Worm (Caenorhabditis elegans) whole organism, young adult: Measurements from ENCODE around the gene F13A2.4.

ENCODE experiments used
- B0035.1 ChIP-seq: sonication (generic microtip); optimal IDR thresholded peaks from 2 replicates; lab custom pipeline; 2016; ENCODE audit warnings: missing genetic modification characterization, mild to moderate bottlenecking, missing compliant biosample characterization, missing genotype, missing genetic modification reagents
- B0336.3 ChIP-seq: fragments of 200-800 bp; sonication (Bioruptor generic); IDR thresholded peaks from 2 replicates; pipeline ENCODE4 v1.3.6; 2022; ENCODE audit warnings: missing genetic modification characterization, missing compliant biosample characterization
- D2030.7 ChIP-seq: fragments of 200-800 bp; sonication (Bioruptor generic); IDR thresholded peaks from 2 replicates; pipeline ENCODE4 v1.3.6; 2022; ENCODE audit warnings: missing genetic modification reagents, missing genetic modification characterization, missing compliant biosample characterization
- F22D6.2 ChIP-seq: sonication (generic microtip); optimal IDR thresholded peaks from 2 replicates; lab custom pipeline; 2016; ENCODE audit warnings: mild to moderate bottlenecking, missing genetic modification characterization, missing compliant biosample characterization
- F33H1.4 ChIP-seq: fragments of 200-800 bp; sonication (Bioruptor generic); IDR thresholded peaks from 2 replicates; pipeline ENCODE4 v1.3.6; 2022; ENCODE audit warnings: missing genetic modification reagents, missing genetic modification characterization, missing compliant biosample characterization
- F49E8.2 ChIP-seq: sonication (generic microtip); optimal IDR thresholded peaks from 3 replicates; lab custom pipeline; 2017; ENCODE audit warnings: missing genetic modification characterization, mild to moderate bottlenecking, missing compliant biosample characterization, antibody characterized with exemption, moderate library complexity; ENCODE audit not compliant: insufficient read depth
- F55B11.4 ChIP-seq: sonication (generic microtip); optimal IDR thresholded peaks from 2 replicates; lab custom pipeline; 2016; ENCODE audit warnings: missing compliant biosample characterization, missing genetic modification characterization, borderline replicate concordance; ENCODE audit not compliant: insufficient read depth
- Y67H2A.10 ChIP-seq: fragments of 200-800 bp; sonication (Bioruptor generic); conservative IDR thresholded peaks from 2 replicates; pipeline ENCODE4 v1.3.6; 2022; ENCODE audit warnings: missing genetic modification reagents, missing genetic modification characterization, missing compliant biosample characterization
- Y79H2A.3 ChIP-seq: fragments of 200-800 bp; sonication (Bioruptor generic); conservative IDR thresholded peaks from 2 replicates; pipeline ENCODE4 v1.3.6; 2022; ENCODE audit warnings: missing genetic modification reagents, missing genetic modification characterization, missing compliant biosample characterization
- ama-1 ChIP-seq, 3 experiments: fragments of 150-350 bp in 1 of 3; sonication (generic microtip) in 2 of 3; optimal IDR thresholded peaks; 2 replicates each; lab custom pipeline; 2014 to 2018; ENCODE audit warnings: missing biosample characterization in 2 of 3, missing genetic modification characterization in 2 of 3, missing genetic modification reagents in 2 of 3
- aptf-3 ChIP-seq: fragments of 200-800 bp; sonication (Bioruptor generic); IDR thresholded peaks from 2 replicates; pipeline ENCODE4 v1.3.6; 2022; ENCODE audit warnings: missing genetic modification characterization, missing compliant biosample characterization
- athp-1 ChIP-seq: sonication (generic microtip); optimal IDR thresholded peaks from 2 replicates; lab custom pipeline; 2017; ENCODE audit warnings: mild to moderate bottlenecking, missing genetic modification characterization, missing compliant biosample characterization
- cebp-1 ChIP-seq, 2 experiments: fragments of 200-800 bp in 1 of 2; sonication (Bioruptor generic) in 1 of 2; sonication (generic microtip) in 1 of 2; IDR thresholded peaks in 1 of 2; optimal IDR thresholded peaks in 1 of 2; 2 replicates each; pipeline versions ENCODE4 v1.3.6 to Lab custom; 2017 to 2022; ENCODE audit warnings: missing compliant biosample characterization in 2 of 2, missing genetic modification characterization in 2 of 2, mild to moderate bottlenecking in 1 of 2, missing genetic modification reagents in 1 of 2, moderate library complexity in 1 of 2
- cebp-2 ChIP-seq: fragments of 200-800 bp; sonication (Bioruptor generic); IDR thresholded peaks from 2 replicates; pipeline ENCODE4 v1.3.6; 2022; ENCODE audit warnings: missing genetic modification characterization, missing compliant biosample characterization
- ceh-100 ChIP-seq: fragments of 200-800 bp; sonication (Bioruptor generic); IDR thresholded peaks from 2 replicates; pipeline ENCODE4 v1.3.6; 2022; ENCODE audit warnings: missing genetic modification reagents, missing genetic modification characterization, missing compliant biosample characterization
- chd-7 ChIP-seq: sonication (generic microtip); optimal IDR thresholded peaks from 2 replicates; lab custom pipeline; 2016; ENCODE audit warnings: mild to moderate bottlenecking, missing genetic modification characterization, moderate library complexity, missing compliant biosample characterization
- die-1 ChIP-seq: sonication (generic microtip); optimal IDR thresholded peaks from 2 replicates; lab custom pipeline; 2016; ENCODE audit warnings: missing genotype, mild to moderate bottlenecking, missing genetic modification characterization, missing compliant biosample characterization
- egl-18 ChIP-seq: fragments of 200-800 bp; sonication (Bioruptor generic); IDR thresholded peaks from 2 replicates; pipeline ENCODE4 v1.3.6; 2022; ENCODE audit warnings: missing genetic modification reagents, missing genetic modification characterization, missing compliant biosample characterization
- ekl-4 ChIP-seq: fragments of 200-800 bp; sonication (Bioruptor generic); IDR thresholded peaks from 2 replicates; pipeline ENCODE4 v1.3.6; 2022; ENCODE audit warnings: missing genetic modification reagents, missing genetic modification characterization, missing compliant biosample characterization
- hrde-1 ChIP-seq: sonication (generic microtip); optimal IDR thresholded peaks from 2 replicates; lab custom pipeline; 2016; ENCODE audit warnings: missing genetic modification characterization, mild to moderate bottlenecking, missing compliant biosample characterization, moderate library complexity, missing genotype, missing genetic modification reagents, borderline replicate concordance
- lin-26 ChIP-seq: fragments of 200-800 bp; sonication (Bioruptor generic); IDR thresholded peaks from 2 replicates; pipeline ENCODE4 v1.3.6; 2022; ENCODE audit warnings: missing genetic modification reagents, missing genetic modification characterization, missing compliant biosample characterization
- lir-1 ChIP-seq: fragments of 200-800 bp; sonication (Bioruptor generic); conservative IDR thresholded peaks from 2 replicates; pipeline ENCODE4 v1.3.6; 2022; ENCODE audit warnings: missing genetic modification reagents, missing genetic modification characterization, missing compliant biosample characterization
- lsl-1 ChIP-seq: fragments of 200-800 bp; sonication (Bioruptor generic); optimal IDR thresholded peaks from 2 replicates; lab custom pipeline; 2018; ENCODE audit warnings: mild to moderate bottlenecking, missing genetic modification characterization, moderate library complexity, missing compliant biosample characterization
- madf-3 ChIP-seq: fragments of 200-800 bp; sonication (Bioruptor generic); IDR thresholded peaks from 2 replicates; pipeline ENCODE4 v1.3.6; 2022; ENCODE audit warnings: missing genetic modification reagents, missing genetic modification characterization, missing compliant biosample characterization
- madf-6 ChIP-seq: fragments of 200-800 bp; sonication (Bioruptor generic); IDR thresholded peaks from 2 replicates; pipeline ENCODE4 v1.3.6; 2022; ENCODE audit warnings: missing genetic modification reagents, missing genetic modification characterization, missing compliant biosample characterization
- madf-8 ChIP-seq: fragments of 200-800 bp; sonication (Bioruptor generic); conservative IDR thresholded peaks from 2 replicates; pipeline ENCODE4 v1.3.6; 2022; ENCODE audit warnings: missing genetic modification reagents, missing genetic modification characterization, missing compliant biosample characterization
- mxl-1 ChIP-seq: sonication (generic microtip); optimal IDR thresholded peaks from 2 replicates; lab custom pipeline; 2016; ENCODE audit warnings: missing genetic modification characterization, missing compliant biosample characterization
- nfyb-1 ChIP-seq: fragments of 200-800 bp; sonication (Bioruptor generic); IDR thresholded peaks from 2 replicates; pipeline ENCODE4 v1.3.6; 2022; ENCODE audit warnings: missing genetic modification reagents, missing genetic modification characterization, missing compliant biosample characterization
- nhr-120 ChIP-seq: fragments of 200-800 bp; sonication (Bioruptor generic); IDR thresholded peaks from 2 replicates; pipeline ENCODE4 v1.3.6; 2022; ENCODE audit warnings: missing genetic modification characterization, missing compliant biosample characterization
- nhr-27 ChIP-seq: fragments of 200-800 bp; sonication (Bioruptor generic); optimal IDR thresholded peaks from 2 replicates; lab custom pipeline; 2018; ENCODE audit warnings: mild to moderate bottlenecking, missing genetic modification characterization, moderate library complexity, missing compliant biosample characterization
- nhr-90 ChIP-seq: sonication (generic microtip); optimal IDR thresholded peaks from 2 replicates; lab custom pipeline; 2016; ENCODE audit warnings: missing genotype, mild to moderate bottlenecking, missing genetic modification characterization, missing compliant biosample characterization
- pbrm-1 ChIP-seq: fragments of 200-800 bp; sonication (Bioruptor generic); IDR thresholded peaks from 2 replicates; pipeline ENCODE4 v1.3.6; 2022; ENCODE audit warnings: missing genetic modification reagents, missing genetic modification characterization, missing compliant biosample characterization
- rec-8 ChIP-seq, 2 experiments: sonication (generic microtip); optimal IDR thresholded peaks; 2 replicates each; lab custom pipeline; 2016; ENCODE audit warnings: mild to moderate bottlenecking in 2 of 2, missing genetic modification characterization in 2 of 2, missing genetic modification reagents in 2 of 2, missing genotype in 2 of 2, missing biosample characterization in 1 of 2, missing compliant biosample characterization in 1 of 2, moderate library complexity in 1 of 2
- rpc-1 ChIP-seq, 2 experiments: fragments of 150-350 bp in 1 of 2; sonication (generic microtip) in 1 of 2; optimal IDR thresholded peaks; 2 replicates each; lab custom pipeline; 2014 to 2018; ENCODE audit warnings: missing biosample characterization in 1 of 2, missing genetic modification characterization in 1 of 2, missing genetic modification reagents in 1 of 2, missing genotype in 1 of 2
- snpc-1.3 ChIP-seq: sonication (generic microtip); optimal IDR thresholded peaks from 2 replicates; lab custom pipeline; 2017; ENCODE audit warnings: missing genetic modification characterization, mild to moderate bottlenecking, missing compliant biosample characterization, antibody characterized with exemption, moderate library complexity, missing genotype, missing genetic modification reagents; ENCODE audit not compliant: insufficient read depth
- snpc-3.4 ChIP-seq: sonication (generic microtip); optimal IDR thresholded peaks from 2 replicates; lab custom pipeline; 2017; ENCODE audit warnings: missing genetic modification characterization, mild to moderate bottlenecking, missing compliant biosample characterization, antibody characterized with exemption, moderate library complexity, missing genotype, missing genetic modification reagents
- snpc-4 ChIP-seq, 5 experiments: fragments of 150-350 bp in 1 of 5; sonication (generic microtip) in 4 of 5; optimal IDR thresholded peaks; 2 replicates each; lab custom pipeline; 2014 to 2018; ENCODE audit warnings: missing genetic modification characterization in 5 of 5, missing biosample characterization in 3 of 5, antibody characterized with exemption in 2 of 5, mild to moderate bottlenecking in 2 of 5, missing compliant biosample characterization in 2 of 5, missing genotype in 2 of 5, moderate library complexity in 2 of 5, missing genetic modification reagents in 1 of 5
- unc-62 ChIP-seq: fragments of 150-350 bp; optimal IDR thresholded peaks from 2 replicates; lab custom pipeline; 2014; ENCODE audit warnings: missing biosample characterization, missing genetic modification reagents, missing genetic modification characterization
- xnd-1 ChIP-seq: sonication (generic microtip); optimal IDR thresholded peaks from 2 replicates; lab custom pipeline; 2016; ENCODE audit warnings: missing genotype, missing genetic modification reagents, missing genetic modification characterization, missing compliant biosample characterization
- zfh-2 ChIP-seq: fragments of 200-800 bp; sonication (Bioruptor generic); conservative IDR thresholded peaks from 2 replicates; pipeline ENCODE4 v1.3.6; 2022; ENCODE audit warnings: missing genetic modification reagents, missing genetic modification characterization, missing compliant biosample characterization
- ztf-28 ChIP-seq: fragments of 200-800 bp; sonication (Bioruptor generic); IDR thresholded peaks from 2 replicates; pipeline ENCODE4 v1.3.6; 2022; ENCODE audit warnings: missing genetic modification reagents, missing genetic modification characterization, missing compliant biosample characterization

The F13A2.4 gene

ce11 chrV:4374625-4375024 is 25.4 kb downstream of the F13A2.4 start, which contains the start of gene neg-1 (continued):
- TF ChIP-seq F22D6.2, result no peak
- no peak for TF ChIP-seq F33H1.4 (GFP tag; lab: Robert Waterston, UW)
- TF ChIP-seq unc-62 (GFP tag; lab: Kevin White, UChicago), result no peak
- no peak for TF ChIP-seq F55B11.4
- TF ChIP-seq nhr-90 (tag; lab: Kevin White, UChicago), result no peak
- no peak for TF ChIP-seq aptf-3 (GFP tag; lab: Robert Waterston, UW)
- no peak for TF ChIP-seq mxl-1 (tag; lab: Kevin White, UChicago)
- no peak for TF ChIP-seq rpc-1 (optimal IDR thresholded peaks at IDR 0.05; lab: Kevin White, UChicago)
- no peak for TF ChIP-seq rpc-1 (tag; optimal IDR thresholded peaks at IDR 0.05; lab: Kevin White, UChicago)
- TF ChIP-seq lir-1 (GFP tag; lab: Robert Waterston, UW), result no peak
- no peak for TF ChIP-seq ceh-100 (GFP tag; lab: Robert Waterston, UW)
- TF ChIP-seq cebp-2 (GFP tag; lab: Robert Waterston, UW), result no peak
- peak; percentile 17; the same call in 1 of the 2 replicates for TF ChIP-seq B0336.3 (GFP tag; lab: Robert Waterston, UW)
- TF ChIP-seq chd-7, result no peak
- no peak for TF ChIP-seq B0035.1 (tag; lab: Kevin White, UChicago)
- TF ChIP-seq madf-6 (GFP tag; lab: Robert Waterston, UW), result peak; percentile 58
- TF ChIP-seq xnd-1, result peak; percentile 43
- TF ChIP-seq, all 124 proteins: peak for 10

ce11 chrV:4373656-4374055 is 26.4 kb downstream of the F13A2.4 start:
- peak in 1 of 2 experiments; percentile 24 for TF ChIP-seq rec-8 (tag; optimal IDR thresholded peaks at IDR 0.05; lab: Kevin White, UChicago)
- TF ChIP-seq D2030.7 (GFP tag; lab: Robert Waterston, UW), result 0 out of 2 replicates have a peak, but pooled peaks have one; percentile 28
- no peak for TF ChIP-seq chd-7
- peak; percentile 23 for TF ChIP-seq F49E8.2 (tag; lab: Kevin White, UChicago)
- no peak for TF ChIP-seq pbrm-1 (GFP tag; lab: Robert Waterston, UW)
- TF ChIP-seq lin-26, result no peak
- no peak for TF ChIP-seq madf-3
- TF ChIP-seq snpc-1.3, result peak; percentile 51
- peak; percentile 44 for TF ChIP-seq snpc-3.4
- no peak for TF ChIP-seq egl-18 (GFP tag; lab: Robert Waterston, UW)
- TF ChIP-seq madf-8 (GFP tag; lab: Robert Waterston, UW), result 0 out of 2 replicates have a peak, but pooled peaks have one; percentile 14
- peak; percentile 35 for TF ChIP-seq athp-1 (tag; lab: Kevin White, UChicago)
- TF ChIP-seq Y79H2A.3, result peak; percentile 76; the same call in 1 of the 2 replicates
- TF ChIP-seq ekl-4 (GFP tag; lab: Robert Waterston, UW), result 0 out of 2 replicates have a peak, but pooled peaks have one; percentile 44
- TF ChIP-seq die-1, result no peak
- TF ChIP-seq nfyb-1 (GFP tag; lab: Robert Waterston, UW), result 0 out of 2 replicates have a peak, but pooled peaks have one; percentile 34
- TF ChIP-seq ama-1 (optimal IDR thresholded peaks at IDR 0.05; lab: Kevin White, UChicago), result no peak
- peak; percentile 15 to 52 for TF ChIP-seq ama-1 (GFP tag; optimal IDR thresholded peaks at IDR 0.05; lab: Kevin White, UChicago)
- no peak for TF ChIP-seq nhr-27
- TF ChIP-seq nhr-120 (GFP tag; lab: Robert Waterston, UW), result no peak
- TF ChIP-seq hrde-1 (tag; lab: Kevin White, UChicago), result peak; percentile 15
- TF ChIP-seq Y67H2A.10 (GFP tag; lab: Robert Waterston, UW), result no peak
- TF ChIP-seq ztf-28 (GFP tag; lab: Robert Waterston, UW), result no peak
- TF ChIP-seq lsl-1 (GFP tag; lab: Kevin White, UChicago), result peak; percentile 14
- no peak for TF ChIP-seq cebp-1 (GFP tag; IDR thresholded peaks at IDR 0.05; lab: Robert Waterston, UW)
- TF ChIP-seq cebp-1 (tag; optimal IDR thresholded peaks at IDR 0.05; lab: Kevin White, UChicago), result peak; percentile 14
- no peak for TF ChIP-seq snpc-4 (GFP tag; optimal IDR thresholded peaks at IDR 0.05; lab: Kevin White, UChicago)
- TF ChIP-seq snpc-4 (tag; optimal IDR thresholded peaks at IDR 0.05; lab: Kevin White, UChicago), result peak in 1 of 4 experiments; percentile 0
- no peak for TF ChIP-seq zfh-2 (GFP tag; lab: Robert Waterston, UW)
- TF ChIP-seq madf-6 (GFP tag; lab: Robert Waterston, UW), result peak; percentile 59
